Fruit fly (Drosophila melanogaster) whole organism, embryonic: ENCODE results near the gene CCDC53.
A peak's percentile ranks its signal among the peaks of the same experiment; 100 is the strongest.

Experiments used
- Bgb ChIP-seq: fragments of 200-800 bp; sonication (Bioruptor generic); IDR thresholded peaks from 2 replicates; pipeline ENCODE4 v1.3.6; 2022; ENCODE audit warnings: missing biosample characterization, missing genetic modification characterization; ENCODE audit not compliant: partially characterized antibody
- CG10979 ChIP-seq: fragments of 200-800 bp; sonication (Bioruptor generic); optimal IDR thresholded peaks from 2 replicates; lab custom pipeline; 2018; ENCODE audit warnings: missing biosample characterization, mild to moderate bottlenecking, missing genetic modification characterization, moderate library complexity
- CG11093 ChIP-seq: fragments of 200-800 bp; sonication (Bioruptor generic); IDR thresholded peaks from 3 replicates; pipeline ENCODE4 v1.3.6; 2022; ENCODE audit warnings: missing biosample characterization, missing genetic modification characterization
- CG12744 ChIP-seq: fragments of 200-800 bp; sonication (Bioruptor generic); optimal IDR thresholded peaks from 2 replicates; lab custom pipeline; 2016; ENCODE audit warnings: missing biosample characterization, missing genetic modification characterization
- CG14965 ChIP-seq: fragments of 200-800 bp; sonication (Bioruptor generic); optimal IDR thresholded peaks from 2 replicates; lab custom pipeline; 2016; ENCODE audit warnings: missing biosample characterization, missing genetic modification characterization, borderline replicate concordance
- CG15696 ChIP-seq: fragments of 200-800 bp; sonication (Bioruptor generic); optimal IDR thresholded peaks from 2 replicates; lab custom pipeline; 2019; ENCODE audit warnings: missing biosample characterization, mild to moderate bottlenecking, missing genetic modification characterization, moderate library complexity
- CG1602 ChIP-seq: fragments of 200-800 bp; sonication (Bioruptor generic); optimal IDR thresholded peaks from 3 replicates; lab custom pipeline; 2016; ENCODE audit warnings: missing biosample characterization, missing genetic modification characterization
- CG17359 ChIP-seq: fragments of 200-800 bp; sonication (Bioruptor generic); optimal IDR thresholded peaks from 3 replicates; lab custom pipeline; 2018; ENCODE audit warnings: missing biosample characterization, mild to moderate bottlenecking, missing genetic modification characterization, moderate library complexity
- CG18262 ChIP-seq: fragments of 200-800 bp; optimal IDR thresholded peaks from 3 replicates; lab custom pipeline; 2019; ENCODE audit warnings: missing biosample characterization, mild to moderate bottlenecking, missing genetic modification characterization, moderate library complexity
- CG3065 ChIP-seq: fragments of 200-800 bp; sonication (Bioruptor generic); optimal IDR thresholded peaks from 2 replicates; lab custom pipeline; 2016; ENCODE audit warnings: missing biosample characterization, missing genetic modification characterization
- CG31365 ChIP-seq: fragments of 200-800 bp; sonication (Bioruptor generic); optimal IDR thresholded peaks from 2 replicates; lab custom pipeline; 2018; ENCODE audit warnings: missing biosample characterization, mild to moderate bottlenecking, missing genetic modification characterization
- CG7745 ChIP-seq: fragments of 200-800 bp; sonication (Bioruptor generic); optimal IDR thresholded peaks from 2 replicates; lab custom pipeline; 2018; ENCODE audit warnings: missing biosample characterization, mild to moderate bottlenecking, missing genetic modification characterization, moderate library complexity
- CG7839 ChIP-seq: fragments of 200-800 bp; sonication (Bioruptor generic); optimal IDR thresholded peaks from 3 replicates; lab custom pipeline; 2018; ENCODE audit warnings: missing biosample characterization, mild to moderate bottlenecking, missing genetic modification characterization, moderate library complexity
- CG8924 ChIP-seq: fragments of 200-800 bp; optimal IDR thresholded peaks from 3 replicates; lab custom pipeline; 2019; ENCODE audit warnings: missing biosample characterization, mild to moderate bottlenecking, missing genetic modification characterization, moderate library complexity
- CG9215 ChIP-seq: fragments of 200-800 bp; sonication (Bioruptor generic); IDR thresholded peaks from 2 replicates; pipeline ENCODE4 v1.3.6; 2022; ENCODE audit warnings: missing biosample characterization, missing genetic modification characterization
- CG9609 ChIP-seq: fragments of 200-800 bp; sonication (Bioruptor generic); optimal IDR thresholded peaks from 3 replicates; lab custom pipeline; 2016; ENCODE audit warnings: missing biosample characterization, missing genetic modification characterization
- CG9727 ChIP-seq: fragments of 200-800 bp; sonication (Bioruptor generic); optimal IDR thresholded peaks from 3 replicates; lab custom pipeline; 2017; ENCODE audit warnings: missing biosample characterization, mild to moderate bottlenecking, missing genetic modification characterization
- E2f2 ChIP-seq: fragments of 200-800 bp; sonication (Bioruptor generic); IDR thresholded peaks from 2 replicates; pipeline ENCODE4 v1.3.6; 2022; ENCODE audit warnings: missing biosample characterization, missing genetic modification characterization
- Elba2 ChIP-seq: fragments of 200-800 bp; sonication (Bioruptor generic); optimal IDR thresholded peaks from 3 replicates; lab custom pipeline; 2016; ENCODE audit warnings: missing biosample characterization, missing genetic modification characterization
- Ets65A ChIP-seq: fragments of 200-800 bp; sonication (Bioruptor generic); peaks from one replicate; lab custom pipeline; 2016; ENCODE audit warnings: missing biosample characterization, missing genetic modification characterization
- Gug ChIP-seq: fragments of 200-800 bp; sonication (Bioruptor generic); IDR thresholded peaks from 4 replicates; pipeline ENCODE4 v1.3.6; 2022; ENCODE audit warnings: missing biosample characterization, missing genetic modification characterization
- H2.0 ChIP-seq: fragments of 200-800 bp; sonication (Bioruptor generic); IDR thresholded peaks from 2 replicates; pipeline ENCODE4 v1.3.6; 2022; ENCODE audit warnings: missing biosample characterization, missing genetic modification characterization
- MESR4 ChIP-seq: fragments of 200-800 bp; sonication (Bioruptor generic); optimal IDR thresholded peaks from 2 replicates; lab custom pipeline; 2018; ENCODE audit warnings: missing biosample characterization, mild to moderate bottlenecking, missing genetic modification characterization, moderate library complexity
- NFAT ChIP-seq: fragments of 200-800 bp; sonication (Bioruptor generic); IDR thresholded peaks from 2 replicates; pipeline ENCODE4 v1.3.6; 2022; ENCODE audit warnings: missing biosample characterization, missing genetic modification characterization
- NK7.1 ChIP-seq: fragments of 200-800 bp; sonication (Bioruptor generic); optimal IDR thresholded peaks from 3 replicates; lab custom pipeline; 2016; ENCODE audit warnings: missing biosample characterization, missing genetic modification characterization
- Rfx ChIP-seq: fragments of 200-800 bp; sonication (Bioruptor generic); IDR thresholded peaks from 2 replicates; pipeline ENCODE4 v1.3.6; 2022; ENCODE audit warnings: missing biosample characterization, missing genetic modification characterization
- Tbp ChIP-seq: fragments of >200 bp; optimal IDR thresholded peaks from 2 replicates; lab custom pipeline; 2018; ENCODE audit warnings: missing biosample characterization, missing genetic modification characterization
- aop ChIP-seq: fragments of 200-800 bp; sonication (Bioruptor generic); IDR thresholded peaks from 2 replicates; pipeline ENCODE4 v1.3.6; 2022; ENCODE audit warnings: missing biosample characterization, missing genetic modification characterization
- bbx ChIP-seq: fragments of 200-800 bp; sonication (Bioruptor generic); IDR thresholded peaks from 2 replicates; pipeline ENCODE4 v1.3.6; 2022; ENCODE audit warnings: missing biosample characterization, missing genetic modification characterization; ENCODE audit not compliant: partially characterized antibody
- cad ChIP-seq: fragments of >200 bp; optimal IDR thresholded peaks from 2 replicates; lab custom pipeline; 2017; ENCODE audit warnings: missing biosample characterization, missing genetic modification characterization
- chinmo ChIP-seq: fragments of 200-800 bp; sonication (Bioruptor generic); IDR thresholded peaks from 4 replicates; pipeline ENCODE4 v1.3.6; 2022; ENCODE audit warnings: missing biosample characterization, missing genetic modification characterization; ENCODE audit not compliant: partially characterized antibody
- dm ChIP-seq: fragments of 200-800 bp; sonication (Bioruptor generic); optimal IDR thresholded peaks from 3 replicates; lab custom pipeline; 2016; ENCODE audit warnings: missing biosample characterization, missing genetic modification characterization
- dpn ChIP-seq, 2 experiments: fragments of 200-800 bp; sonication (Bioruptor generic); optimal IDR thresholded peaks; 3 replicates each; lab custom pipeline; 2016; ENCODE audit warnings: missing biosample characterization in 2 of 2, missing genetic modification characterization in 2 of 2
- ftz-f1 ChIP-seq: fragments of 200-800 bp; sonication (Bioruptor generic); optimal IDR thresholded peaks from 2 replicates; lab custom pipeline; 2016; ENCODE audit warnings: missing biosample characterization, missing genetic modification characterization
- gem ChIP-seq: fragments of 200-800 bp; sonication (Bioruptor generic); optimal IDR thresholded peaks from 2 replicates; lab custom pipeline; 2019; ENCODE audit warnings: missing biosample characterization, mild to moderate bottlenecking, missing genetic modification characterization, moderate library complexity
- lab ChIP-seq: fragments of 200-800 bp; sonication (Bioruptor generic); optimal IDR thresholded peaks from 3 replicates; lab custom pipeline; 2017; ENCODE audit warnings: missing biosample characterization, missing genetic modification characterization, mild to moderate bottlenecking, moderate library complexity, missing genetic modification reagents
- nmo ChIP-seq: fragments of 200-800 bp; sonication (Bioruptor generic); optimal IDR thresholded peaks from 2 replicates; lab custom pipeline; 2018; ENCODE audit warnings: missing biosample characterization, mild to moderate bottlenecking, missing genetic modification characterization, moderate library complexity
- pan ChIP-seq, 4 experiments: fragments of >200 bp in 3 of 4; fragments of 200-800 bp in 1 of 4; sonication (Bioruptor generic) in 1 of 4; optimal IDR thresholded peaks in 3 of 4; IDR thresholded peaks in 1 of 4; 2 replicates each; pipeline versions ENCODE4 v1.3.6 to Lab custom; 2017 to 2022; ENCODE audit warnings: missing biosample characterization in 2 of 4, missing genetic modification characterization in 2 of 4, mixed read lengths in 1 of 4
- phol ChIP-seq: fragments of 200-800 bp; sonication (Bioruptor generic); optimal IDR thresholded peaks from 3 replicates; lab custom pipeline; 2018; ENCODE audit warnings: missing biosample characterization, mild to moderate bottlenecking, missing genetic modification characterization, moderate library complexity
- row ChIP-seq: fragments of 200-800 bp; sonication (Bioruptor generic); IDR thresholded peaks from 3 replicates; pipeline ENCODE4 v1.3.6; 2022; ENCODE audit warnings: missing biosample characterization, missing genetic modification characterization
- tin ChIP-seq: fragments of 200-800 bp; sonication (Bioruptor generic); optimal IDR thresholded peaks from 3 replicates; lab custom pipeline; 2016; ENCODE audit warnings: missing biosample characterization, missing genetic modification characterization
- tna ChIP-seq: fragments of 200-800 bp; sonication (Bioruptor generic); IDR thresholded peaks from 2 replicates; pipeline ENCODE4 v1.3.6; 2022; ENCODE audit warnings: missing biosample characterization, missing genetic modification characterization; ENCODE audit not compliant: partially characterized antibody
- unc-4 ChIP-seq: fragments of 200-800 bp; sonication (Bioruptor generic); IDR thresholded peaks from 2 replicates; pipeline ENCODE4 v1.3.6; 2022; ENCODE audit warnings: missing biosample characterization, missing genetic modification characterization; ENCODE audit not compliant: partially characterized antibody
- unpg ChIP-seq: fragments of 200-800 bp; sonication (Bioruptor generic); optimal IDR thresholded peaks from 3 replicates; lab custom pipeline; 2018; ENCODE audit warnings: missing biosample characterization, mild to moderate bottlenecking, missing genetic modification characterization, moderate library complexity
- wdn ChIP-seq: fragments of 200-800 bp; sonication (Bioruptor generic); IDR thresholded peaks from 2 replicates; pipeline ENCODE4 v1.3.6; 2022; ENCODE audit warnings: missing biosample characterization, missing genetic modification characterization
- yki ChIP-seq: fragments of >200 bp; optimal IDR thresholded peaks from 3 replicates; lab custom pipeline; 2018

CCDC53 gene

dm6 chr2L:7993984-7994854, 46.7 kb upstream of the CCDC53 start, which contains the start of gene pes (continued):
- TF ChIP-seq CG9609 = no peak
- peak; percentile 51; the same call in 1 of the 2 replicates for TF ChIP-seq tna
- peak; percentile 58 for TF ChIP-seq CG12744 (GFP tag; lab: Kevin White, UChicago)
- TF ChIP-seq dpn (GFP tag; optimal IDR thresholded peaks at IDR 0.05; lab: Kevin White, UChicago) = peak; percentile 88 to 91
- TF ChIP-seq CG14965 (GFP tag; lab: Kevin White, UChicago) = no peak
- TF ChIP-seq Gug (GFP tag; lab: Robert Waterston, UW) = peak; percentile 95
- TF ChIP-seq Bgb = peak; percentile 63; the same call in 1 of the 2 replicates
- no peak for TF ChIP-seq Tbp (GFP tag; lab: Kevin White, UChicago)
- TF ChIP-seq unc-4 (GFP tag; lab: Robert Waterston, UW) = 0 out of 2 replicates have a peak, but pooled peaks have one; percentile 31
- TF ChIP-seq NK7.1 (GFP tag; lab: Kevin White, UChicago) = peak; percentile 86
- TF ChIP-seq yki (lab: Kevin White, UChicago) = peak; percentile 25
- TF ChIP-seq cad (GFP tag; lab: Kevin White, UChicago) = no peak
- TF ChIP-seq CG7745 (tag; lab: Kevin White, UChicago) = peak; percentile 28
- TF ChIP-seq Rfx (GFP tag; lab: Robert Waterston, UW) = peak; percentile 63
- peak; percentile 92 for TF ChIP-seq chinmo (GFP tag; lab: Robert Waterston, UW)
- peak; percentile 88 for TF ChIP-seq wdn (GFP tag; lab: Robert Waterston, UW)
- TF ChIP-seq aop (GFP tag; lab: Robert Waterston, UW) = peak; percentile 35; the same call in 1 of the 2 replicates
- peak; percentile 56; the same call in 1 of the 2 replicates for TF ChIP-seq bbx (GFP tag; lab: Robert Waterston, UW)
- peak; percentile 28 for TF ChIP-seq dm (GFP tag; lab: Kevin White, UChicago)
- peak; percentile 38 for TF ChIP-seq Elba2 (GFP tag; lab: Kevin White, UChicago)
- peak; percentile 92 for TF ChIP-seq CG15696 (tag; lab: Kevin White, UChicago)

DNA sequence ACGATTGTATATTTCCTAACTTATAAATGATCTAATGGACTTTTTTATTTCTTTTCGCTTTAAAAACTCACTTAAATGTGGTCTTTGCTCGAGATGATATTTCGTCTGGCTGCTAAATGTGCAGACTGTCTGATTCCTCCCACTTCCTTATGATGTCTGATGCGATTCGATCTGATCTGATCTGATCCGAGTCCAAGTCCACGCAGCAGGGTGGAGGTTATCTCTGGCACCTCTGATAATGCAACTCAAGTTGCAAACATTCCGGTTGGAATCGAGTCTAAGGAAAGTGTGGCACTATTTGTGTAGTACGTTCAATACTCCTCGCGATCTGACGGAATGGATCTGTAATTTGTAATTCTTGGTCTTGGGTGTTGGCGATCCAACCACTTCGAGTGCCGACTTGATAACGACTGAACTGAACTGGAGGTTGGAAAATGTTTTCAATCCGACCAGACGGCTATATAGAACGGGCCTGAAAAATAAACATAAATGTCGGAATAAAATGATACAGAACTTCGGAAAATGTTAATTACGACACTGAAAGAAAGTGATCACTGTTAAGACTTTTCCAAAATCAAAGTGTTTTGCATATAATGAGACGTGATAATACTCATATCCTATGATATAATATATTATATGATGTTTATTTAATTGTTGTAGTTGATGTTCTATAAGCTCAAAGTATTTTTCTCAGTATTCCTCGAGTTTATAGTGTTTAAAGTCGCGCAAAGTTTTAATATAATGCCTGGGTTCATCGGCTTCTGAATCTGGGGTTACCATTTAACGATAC, 43.4 kb upstream of the CCDC53 start:
- no peak for TF ChIP-seq MESR4
- peak; percentile 29 for TF ChIP-seq gem (tag; lab: Kevin White, UChicago)
- 0 out of 3 replicates have a peak, but pooled peaks have one; percentile 15 for TF ChIP-seq row (GFP tag; lab: Robert Waterston, UW)
- no peak for TF ChIP-seq CG9215
- peak; percentile 43 for TF ChIP-seq nmo (GFP tag; lab: Kevin White, UChicago)
- TF ChIP-seq CG9727 = peak; percentile 11
- TF ChIP-seq phol = peak; percentile 57
- TF ChIP-seq CG8924 (tag; lab: Kevin White, UChicago) = peak; percentile 11
- TF ChIP-seq NFAT (GFP tag; lab: Robert Waterston, UW) = no peak
- TF ChIP-seq CG11093 = no peak
- peak; percentile 1 for TF ChIP-seq tin
- peak; percentile 24 for TF ChIP-seq unpg
- no peak for TF ChIP-seq CG1602 (GFP tag; lab: Kevin White, UChicago)
- no peak for TF ChIP-seq CG3065
- peak; percentile 27 for TF ChIP-seq CG7839 (tag; lab: Kevin White, UChicago)
- no peak for TF ChIP-seq CG31365
- TF ChIP-seq CG17359 = peak; percentile 59
- no peak for TF ChIP-seq pan (optimal IDR thresholded peaks at IDR 0.05; lab: Kevin White, UChicago)
- peak in 1 of 2 experiments; percentile 51 for TF ChIP-seq pan (GFP tag; optimal IDR thresholded peaks at IDR 0.05 in 1 of 2, IDR thresholded peaks at IDR 0.05 in 1 of 2)
- no peak for TF ChIP-seq H2.0
- peak; percentile 33 for TF ChIP-seq Ets65A (GFP tag; lab: Kevin White, UChicago)
- TF ChIP-seq E2f2 (GFP tag; lab: Robert Waterston, UW) = peak; percentile 23; the same call in 1 of the 2 replicates
- TF ChIP-seq CG18262 (tag; lab: Kevin White, UChicago) = peak; percentile 63
- TF ChIP-seq ftz-f1 = no peak
- TF ChIP-seq CG10979 = peak; percentile 53
- peak; percentile 38 for TF ChIP-seq lab
